Worm (Caenorhabditis elegans) whole organism, L4 larva: ENCODE data around the gene egl-1.

Experiments
- F44E2.7 ChIP-seq: fragments of 200-800 bp; sonication (Bioruptor generic); IDR thresholded peaks from 2 replicates; pipeline ENCODE4 v2.1.2; 2022; ENCODE audit warnings: missing genetic modification characterization, missing compliant biosample characterization
- Y48G9A.11 ChIP-seq: fragments of 200-800 bp; sonication (Bioruptor generic); IDR thresholded peaks from 2 replicates; pipeline ENCODE4 v1.3.6; 2022; ENCODE audit warnings: missing genetic modification reagents, missing genetic modification characterization, missing compliant biosample characterization
- aha-1 ChIP-seq: fragments of 150-350 bp; peaks from one replicate; lab custom pipeline; 2014; ENCODE audit warnings: missing biosample characterization, missing genetic modification characterization
- arid-1 ChIP-seq: fragments of 200-800 bp; sonication (Bioruptor generic); conservative IDR thresholded peaks from 2 replicates; pipeline ENCODE4 v1.3.6; 2022; ENCODE audit warnings: missing genetic modification reagents, missing genetic modification characterization, missing compliant biosample characterization
- attf-4 ChIP-seq: sonication (generic microtip); optimal IDR thresholded peaks from 3 replicates; lab custom pipeline; 2017; ENCODE audit warnings: missing biosample characterization, missing genetic modification characterization
- ceh-28 ChIP-seq: fragments of 150-350 bp; optimal IDR thresholded peaks from 2 replicates; lab custom pipeline; 2014; ENCODE audit warnings: missing biosample characterization, missing genetic modification reagents, missing genetic modification characterization
- ceh-32 ChIP-seq: sonication (generic microtip); optimal IDR thresholded peaks from 2 replicates; lab custom pipeline; 2016; ENCODE audit warnings: mild to moderate bottlenecking, missing genetic modification characterization, missing compliant biosample characterization; ENCODE audit not compliant: poor library complexity
- ceh-82 ChIP-seq: sonication (generic microtip); optimal IDR thresholded peaks from 2 replicates; lab custom pipeline; 2017; ENCODE audit warnings: missing biosample characterization, missing genetic modification characterization
- ces-1 ChIP-seq: fragments of 150-350 bp; sonication (generic microtip); optimal IDR thresholded peaks from 4 replicates; lab custom pipeline; 2014; ENCODE audit warnings: missing biosample characterization, missing genetic modification reagents, missing genetic modification characterization
- cey-2 ChIP-seq: sonication (generic microtip); optimal IDR thresholded peaks from 3 replicates; lab custom pipeline; 2017; ENCODE audit warnings: missing genetic modification characterization, mild to moderate bottlenecking, missing compliant biosample characterization, antibody characterized with exemption, borderline replicate concordance; ENCODE audit not compliant: insufficient read depth
- ctbp-1 ChIP-seq: fragments of 200-800 bp; sonication (Bioruptor generic); IDR thresholded peaks from 2 replicates; pipeline ENCODE4 v1.3.6; 2022; ENCODE audit warnings: missing genetic modification reagents, missing genetic modification characterization, missing compliant biosample characterization
- daf-12 ChIP-seq: fragments of 150-350 bp; optimal IDR thresholded peaks from 2 replicates; lab custom pipeline; 2014; ENCODE audit warnings: missing biosample characterization, missing genetic modification reagents, missing genetic modification characterization
- daf-16 ChIP-seq, 3 experiments: sonication (generic microtip); optimal IDR thresholded peaks; 2 replicates each; lab custom pipeline; 2016 to 2017; ENCODE audit warnings: missing genetic modification characterization in 3 of 3, missing genetic modification reagents in 3 of 3, mild to moderate bottlenecking in 2 of 3, missing compliant biosample characterization in 2 of 3, missing biosample characterization in 1 of 3, moderate library complexity in 1 of 3
- dpl-1 ChIP-seq: fragments of 150-350 bp; optimal IDR thresholded peaks from 2 replicates; lab custom pipeline; 2014; ENCODE audit warnings: missing biosample characterization, missing genetic modification reagents, missing genetic modification characterization
- duxl-1 ChIP-seq: sonication (generic microtip); optimal IDR thresholded peaks from 2 replicates; lab custom pipeline; 2016; ENCODE audit warnings: mild to moderate bottlenecking, missing genetic modification characterization, moderate library complexity, missing compliant biosample characterization; ENCODE audit not compliant: poor library complexity
- dve-1 ChIP-seq: sonication (generic microtip); optimal IDR thresholded peaks from 2 replicates; lab custom pipeline; 2017; ENCODE audit warnings: antibody characterized with exemption, mild to moderate bottlenecking, missing genetic modification characterization, missing compliant biosample characterization; ENCODE audit not compliant: insufficient read depth
- fkh-10 ChIP-seq: fragments of 150-350 bp; optimal IDR thresholded peaks from 2 replicates; lab custom pipeline; 2014; ENCODE audit warnings: missing biosample characterization, missing genetic modification reagents, missing genetic modification characterization
- fos-1 ChIP-seq: fragments of 150-350 bp; optimal IDR thresholded peaks from 2 replicates; lab custom pipeline; 2014; ENCODE audit warnings: missing biosample characterization, missing genetic modification characterization
- hif-1 ChIP-seq, 2 experiments: sonication (generic microtip); optimal IDR thresholded peaks; 2 replicates each; lab custom pipeline; 2016 to 2017; ENCODE audit warnings: missing compliant biosample characterization in 2 of 2, missing genetic modification characterization in 2 of 2, missing genetic modification reagents in 2 of 2, missing genotype in 2 of 2, mild to moderate bottlenecking in 1 of 2
- hlh-11 ChIP-seq: fragments of 200-800 bp; sonication (Bioruptor generic); optimal IDR thresholded peaks from 2 replicates; lab custom pipeline; 2018; ENCODE audit warnings: mild to moderate bottlenecking, missing genetic modification characterization, missing compliant biosample characterization
- lim-7 ChIP-seq: fragments of 200-800 bp; sonication (Bioruptor generic); IDR thresholded peaks from 2 replicates; pipeline ENCODE4 v1.3.6; 2022; ENCODE audit warnings: missing genetic modification characterization, missing compliant biosample characterization
- lin-1 ChIP-seq: fragments of 200-800 bp; sonication (Bioruptor generic); IDR thresholded peaks from 2 replicates; pipeline ENCODE4 v1.3.6; 2022; ENCODE audit warnings: missing genetic modification reagents, missing genetic modification characterization, missing compliant biosample characterization
- lin-39 ChIP-seq: fragments of 150-350 bp; optimal IDR thresholded peaks from 2 replicates; lab custom pipeline; 2014; ENCODE audit warnings: missing biosample characterization, missing genetic modification reagents, missing genetic modification characterization
- lsy-2 ChIP-seq, 2 experiments: fragments of 150-350 bp in 1 of 2; sonication (generic microtip) in 1 of 2; optimal IDR thresholded peaks; 2 replicates each; lab custom pipeline; 2014 to 2017; ENCODE audit warnings: missing biosample characterization in 2 of 2, missing genetic modification characterization in 2 of 2
- madf-5 ChIP-seq, 2 experiments: fragments of 200-800 bp; sonication (Bioruptor generic); IDR thresholded peaks; 2 replicates each; pipeline ENCODE4 v1.3.6; 2022; ENCODE audit warnings: missing compliant biosample characterization in 2 of 2, missing genetic modification characterization in 2 of 2
- mdl-1 ChIP-seq, 2 experiments: fragments of 150-350 bp in 1 of 2; sonication (generic microtip) in 1 of 2; optimal IDR thresholded peaks; 2 replicates each; lab custom pipeline; 2014 to 2017; ENCODE audit warnings: missing biosample characterization in 2 of 2, missing genetic modification characterization in 2 of 2
- mep-1 ChIP-seq: fragments of 150-350 bp; sonication (generic microtip); optimal IDR thresholded peaks from 3 replicates; lab custom pipeline; 2014; ENCODE audit warnings: missing biosample characterization, missing genetic modification characterization
- mes-2 ChIP-seq: sonication (generic microtip); optimal IDR thresholded peaks from 2 replicates; lab custom pipeline; 2016; ENCODE audit warnings: missing genotype, mild to moderate bottlenecking, missing genetic modification characterization, missing compliant biosample characterization; ENCODE audit not compliant: poor library complexity, severe bottlenecking
- nhr-111 ChIP-seq: fragments of 200-800 bp; sonication (Bioruptor generic); optimal IDR thresholded peaks from 2 replicates; lab custom pipeline; 2018; ENCODE audit warnings: mild to moderate bottlenecking, missing genetic modification characterization, missing compliant biosample characterization
- nhr-237 ChIP-seq: sonication (generic microtip); optimal IDR thresholded peaks from 2 replicates; lab custom pipeline; 2017; ENCODE audit warnings: missing biosample characterization, missing genetic modification characterization
- nhr-6 ChIP-seq: fragments of 150-350 bp; optimal IDR thresholded peaks from 2 replicates; lab custom pipeline; 2014; ENCODE audit warnings: missing biosample characterization, missing genetic modification characterization
- pha-4 ChIP-seq, 2 experiments: fragments of 150-350 bp in 1 of 2; fragments of 200-800 bp in 1 of 2; sonication (Bioruptor generic) in 1 of 2; IDR thresholded peaks in 1 of 2; optimal IDR thresholded peaks in 1 of 2; 2 replicates each; pipeline versions ENCODE4 v1.3.6 to Lab custom; 2014 to 2022; ENCODE audit warnings: missing genetic modification characterization in 2 of 2, missing genetic modification reagents in 2 of 2, missing biosample characterization in 1 of 2, missing compliant biosample characterization in 1 of 2
- pqm-1 ChIP-seq: sonication (generic microtip); optimal IDR thresholded peaks from 2 replicates; lab custom pipeline; 2017; ENCODE audit warnings: missing biosample characterization, missing genetic modification characterization
- rbr-2 ChIP-seq: sonication (generic microtip); optimal IDR thresholded peaks from 2 replicates; lab custom pipeline; 2016; ENCODE audit warnings: missing genotype, missing genetic modification characterization, missing compliant biosample characterization
- set-16 ChIP-seq: fragments of 200-800 bp; sonication (Bioruptor generic); IDR thresholded peaks from 2 replicates; pipeline ENCODE4 v1.3.6; 2022; ENCODE audit warnings: missing genetic modification reagents, missing genetic modification characterization, missing compliant biosample characterization
- spr-1 ChIP-seq: sonication (generic microtip); optimal IDR thresholded peaks from 2 replicates; lab custom pipeline; 2016; ENCODE audit warnings: mild to moderate bottlenecking, missing genetic modification characterization, missing compliant biosample characterization
- unc-39 ChIP-seq: sonication (generic microtip); optimal IDR thresholded peaks from 2 replicates; lab custom pipeline; 2017; ENCODE audit warnings: missing biosample characterization, missing genetic modification characterization
- unc-62 ChIP-seq, 3 experiments: fragments of 150-350 bp in 1 of 3; sonication (generic microtip); optimal IDR thresholded peaks in 2 of 3; peaks in 1 of 3; 1 replicate in 1 of 3; 2 replicates in 2 of 3; lab custom pipeline; 2014 to 2017; ENCODE audit warnings: missing biosample characterization in 3 of 3, missing genetic modification characterization in 3 of 3, missing genetic modification reagents in 3 of 3, missing genotype in 1 of 3
- vab-7 ChIP-seq: fragments of 200-800 bp; sonication (Bioruptor generic); IDR thresholded peaks from 2 replicates; pipeline ENCODE4 v1.3.6; 2022; ENCODE audit warnings: missing genetic modification reagents, missing genetic modification characterization, missing compliant biosample characterization
- zip-11 ChIP-seq: fragments of 200-800 bp; sonication (Bioruptor generic); IDR thresholded peaks from 2 replicates; pipeline ENCODE4 v1.3.6; 2022; ENCODE audit warnings: missing genetic modification characterization, missing compliant biosample characterization
- ztf-11 ChIP-seq: fragments of 150-350 bp; optimal IDR thresholded peaks from 2 replicates; lab custom pipeline; 2014; ENCODE audit warnings: missing biosample characterization, missing genetic modification characterization
- ztf-7 ChIP-seq: fragments of 150-350 bp; optimal IDR thresholded peaks from 2 replicates; lab custom pipeline; 2014; ENCODE audit warnings: missing biosample characterization, missing genetic modification characterization

egl-1 gene

ce11 chrV:14432259-14432658 lies at the start of gene egl-1:
egl-1 (minus strand) TSS chrV:14432359.
- TF ChIP-seq ceh-82 (tag; lab: Kevin White, UChicago): no peak
- TF ChIP-seq rbr-2 (tag; lab: Kevin White, UChicago): no peak
- TF ChIP-seq daf-16 (GFP tag; optimal IDR thresholded peaks at IDR 0.05; lab: Kevin White, UChicago): no peak
- TF ChIP-seq daf-16 (tag; optimal IDR thresholded peaks at IDR 0.05; lab: Kevin White, UChicago): no peak
- no peak for TF ChIP-seq Y48G9A.11
- TF ChIP-seq ztf-7 (tag; lab: Kevin White, UChicago): no peak
- no peak for TF ChIP-seq attf-4 (tag; lab: Kevin White, UChicago)
- no peak for TF ChIP-seq ces-1 (GFP tag; lab: Kevin White, UChicago)
- TF ChIP-seq lsy-2 (tag; optimal IDR thresholded peaks at IDR 0.05; lab: Kevin White, UChicago): no peak
- TF ChIP-seq aha-1: no peak
- no peak for TF ChIP-seq spr-1 (tag; lab: Kevin White, UChicago)
- no peak for TF ChIP-seq nhr-237
- no peak for TF ChIP-seq F44E2.7 (GFP tag; lab: Robert Waterston, UW)
- TF ChIP-seq ztf-11 (tag; lab: Kevin White, UChicago): no peak

DNA sequence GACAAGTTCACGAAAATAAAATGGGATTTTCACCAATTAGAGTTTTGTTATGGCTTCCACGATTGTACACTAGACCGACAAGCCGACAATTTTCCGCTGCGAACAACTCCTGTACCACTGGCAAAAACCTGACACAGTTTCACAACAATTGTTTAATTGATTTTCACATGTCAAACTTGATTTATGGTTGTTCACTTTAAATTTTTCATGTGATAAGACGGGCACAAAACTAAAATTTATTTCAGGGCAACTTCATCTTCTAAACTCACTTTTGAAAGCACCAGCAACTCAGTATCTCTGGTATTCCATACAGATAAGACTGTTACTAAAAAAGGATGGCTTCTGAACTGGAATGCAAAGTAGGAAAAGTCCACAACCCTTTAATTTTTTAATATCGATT lies 49.2 kb upstream of the egl-1 start, which contains the start of gene R02D5.7:
TSS of gene R02D5.7 (minus strand) at position 101 of the 400 bp plus-strand sequence.
- TF ChIP-seq fos-1 (no peak), pqm-1 (tag; lab: Kevin White, UChicago) (peak; percentile 11)
- TF ChIP-seq, all 104 proteins: peak for 1

DNA sequence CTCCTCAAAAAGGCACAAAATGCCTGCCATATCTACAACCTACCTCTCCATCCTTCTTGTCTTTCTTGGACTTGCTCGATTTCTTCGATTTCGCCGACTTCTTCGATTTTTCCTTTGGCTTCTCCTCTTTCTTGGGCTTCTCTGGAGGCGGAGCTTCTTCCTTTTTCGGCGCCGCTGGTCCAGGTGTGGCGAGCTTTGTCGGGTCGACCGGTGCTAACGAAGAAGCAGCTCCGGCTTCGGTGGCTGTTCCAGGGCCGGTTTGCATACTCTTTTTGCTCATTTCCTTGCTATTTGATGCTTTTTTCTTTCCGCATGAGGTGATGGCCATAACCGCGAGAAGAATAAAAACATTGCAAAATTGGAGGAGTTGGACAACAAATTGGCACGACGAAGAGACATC lies 48.4 kb upstream of the egl-1 start:
- TF ChIP-seq hlh-11 (no peak), set-16 (GFP tag; lab: Robert Waterston, UW) (peak; percentile 83), fos-1 (no peak), mdl-1 (tag; optimal IDR thresholded peaks at IDR 0.05; lab: Kevin White, UChicago) (no peak), mep-1 (tag; lab: Kevin White, UChicago) (no peak)
- TF ChIP-seq, all 104 proteins: peak for 1

ce11 chrV:14478979-14479378 lies 46.8 kb upstream of the egl-1 start, which contains the start of gene clec-55:
clec-55 (plus strand) TSS chrV:14479279.
- TF ChIP-seq nhr-111 (GFP tag; lab: Kevin White, UChicago): no peak

ce11 chrV:14476680-14477079 lies 44.5 kb upstream of the egl-1 start, which contains the start of gene clec-54:
clec-54 (plus strand) TSS chrV:14476903.
- TF ChIP-seq nhr-6 (tag; lab: Kevin White, UChicago) (no peak), mes-2 (tag; lab: Kevin White, UChicago) (no peak), ceh-32 (no peak), lim-7 (no peak), hif-1 (tag; optimal IDR thresholded peaks at IDR 0.05; lab: Kevin White, UChicago) (no peak), daf-12 (tag; lab: Kevin White, UChicago) (no peak), ctbp-1 (GFP tag; lab: Robert Waterston, UW) (no peak), lin-39 (tag; lab: Kevin White, UChicago) (no peak), fkh-10 (GFP tag; lab: Kevin White, UChicago) (no peak), duxl-1 (no peak), arid-1 (GFP tag; lab: Robert Waterston, UW) (no peak), nhr-111 (GFP tag; lab: Kevin White, UChicago) (no peak), pqm-1 (tag; lab: Kevin White, UChicago) (no peak), madf-5 (GFP tag; IDR thresholded peaks at IDR 0.05; lab: Robert Waterston, UW) (no peak), daf-16 (GFP tag; optimal IDR thresholded peaks at IDR 0.05; lab: Kevin White, UChicago) (no peak), daf-16 (tag; optimal IDR thresholded peaks at IDR 0.05; lab: Kevin White, UChicago) (peak; percentile 37), vab-7 (GFP tag; lab: Robert Waterston, UW) (no peak), dve-1 (tag; lab: Kevin White, UChicago) (peak; percentile 12), zip-11 (GFP tag; lab: Robert Waterston, UW) (no peak), dpl-1 (GFP tag; lab: Kevin White, UChicago) (no peak), unc-62 (GFP tag; optimal IDR thresholded peaks at IDR 0.05 in 1 of 2; lab: Kevin White, UChicago) (peak in 1 of 2 experiments; percentile 43), unc-62 (tag; optimal IDR thresholded peaks at IDR 0.05; lab: Kevin White, UChicago) (no peak), unc-39 (no peak), ceh-28 (tag; lab: Kevin White, UChicago) (no peak), pha-4 (GFP tag; IDR thresholded peaks at IDR 0.05; lab: Robert Waterston, UW) (no peak), pha-4 (tag; optimal IDR thresholded peaks at IDR 0.05; lab: Kevin White, UChicago) (no peak), cey-2 (tag; lab: Kevin White, UChicago) (no peak), nhr-237 (no peak), lin-1 (GFP tag; lab: Robert Waterston, UW) (no peak)
